Worm (Caenorhabditis elegans): ENCODE data around the gene W06A7.4.
"Not testable (repeated sequence)": the region's sequence is repeated elsewhere in the genome, so short reads cannot be mapped to it uniquely, and the experiment has no call there.

The W06A7.4 gene

ce11 chrV:14820314-14820713 lies 3.9 kb upstream of the W06A7.4 start:
- TF ChIP-seq attf-6 (GFP tag; IDR thresholded peaks at IDR 0.05) (no peak), let-607 (tag; optimal IDR thresholded peaks at IDR 0.05) (no peak), akir-1 (GFP tag; optimal IDR thresholded peaks at IDR 0.05) (no peak), sea-2 (GFP tag; IDR thresholded peaks at IDR 0.05) (no peak), tbx-9 (tag; optimal IDR thresholded peaks at IDR 0.05; ENCODE audit: borderline replicate concordance) (no peak), T26A5.8 (tag; optimal IDR thresholded peaks at IDR 0.05) (no peak)

DNA sequence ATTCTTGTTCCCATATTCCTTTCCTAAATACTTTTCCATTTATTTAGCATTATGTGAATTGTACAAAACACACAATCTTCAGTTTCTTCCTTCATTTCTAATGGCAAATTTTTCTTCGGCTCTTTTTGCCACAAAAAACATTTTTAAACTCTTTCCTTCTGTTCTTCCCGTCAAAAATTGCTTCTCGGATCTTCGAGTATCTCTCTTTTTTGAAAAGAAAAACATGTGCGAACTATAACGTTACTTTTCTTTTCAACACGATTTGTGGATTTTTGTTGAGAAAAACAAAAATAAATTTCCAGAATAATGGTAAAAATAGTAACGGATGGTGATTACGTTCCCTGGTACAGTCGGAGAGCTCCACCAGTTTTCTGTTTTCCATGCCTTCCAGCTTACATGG lies 2.7 kb upstream of the W06A7.4 start, which contains the start of gene W06A7.2:
Gene W06A7.2 (plus strand): TSS at position 301 of the 400 bp plus-strand sequence.
- TF ChIP-seq nhr-179 (tag; optimal IDR thresholded peaks at IDR 0.05) (no peak), ceh-58 (GFP tag; IDR thresholded peaks at IDR 0.05) (no peak), aptf-2 (GFP tag; conservative IDR thresholded peaks at IDR 0.05) (no peak), mcd-1 (GFP tag; IDR thresholded peaks at IDR 0.05) (no peak), him-1 (tag; optimal IDR thresholded peaks at IDR 0.05) (no peak), B0019.2 (GFP tag; conservative IDR thresholded peaks at IDR 0.05) (no peak), snpc-4 (GFP tag; optimal IDR thresholded peaks at IDR 0.05) (no peak), snpc-4 (tag; optimal IDR thresholded peaks at IDR 0.05) (no peak), atf-7 (tag; optimal IDR thresholded peaks at IDR 0.05) (no peak), rcor-1 (GFP tag; IDR thresholded peaks at IDR 0.05) (no peak), cebp-1 (GFP tag; IDR thresholded peaks at IDR 0.05) (no peak), cebp-1 (tag; optimal IDR thresholded peaks at IDR 0.05) (no peak), xnd-1 (tag; optimal IDR thresholded peaks at IDR 0.05) (no peak), ekl-4 (GFP tag; IDR thresholded peaks at IDR 0.05) (no peak), tlf-1 (GFP tag; optimal IDR thresholded peaks at IDR 0.05) (no peak), F52B5.7 (tag; optimal IDR thresholded peaks at IDR 0.05) (no peak), ama-1 (optimal IDR thresholded peaks at IDR 0.05) (no peak), ama-1 (GFP tag; optimal IDR thresholded peaks at IDR 0.05) (no peak), B0035.1 (tag; optimal IDR thresholded peaks at IDR 0.05) (no peak)

ce11 chrV:14826952-14827351 lies 2.7 kb downstream of the W06A7.4 start, which contains the start of gene nspa-8:
TSS of gene nspa-8 (minus strand) at chrV:14827052.
- not testable (repeated sequence) for TF ChIP-seq B0019.2 (GFP tag; conservative IDR thresholded peaks at IDR 0.05); lin-26 (GFP tag; IDR thresholded peaks at IDR 0.05); egl-44 (GFP tag; IDR thresholded peaks at IDR 0.05)

DNA sequence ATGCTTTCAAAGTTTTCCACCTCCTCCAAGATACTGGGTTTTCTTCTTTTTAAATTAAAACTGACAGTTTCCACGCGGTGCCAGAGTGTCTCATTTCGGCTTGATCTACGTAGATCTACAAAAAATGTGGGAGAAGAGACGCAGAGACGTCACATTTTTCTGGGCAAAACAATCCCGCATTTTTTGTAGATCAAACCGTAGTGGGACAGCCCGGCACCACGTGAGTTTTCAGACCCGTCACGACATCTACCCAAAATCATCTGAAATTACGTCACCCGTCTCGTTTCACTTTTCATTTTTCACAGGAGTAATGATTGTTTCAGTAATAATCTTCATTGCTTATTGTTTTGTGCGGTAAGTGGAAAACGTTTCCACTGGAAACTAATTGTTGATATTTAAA lies 4.2 kb downstream of the W06A7.4 start:
- TF ChIP-seq atf-7 (tag; optimal IDR thresholded peaks at IDR 0.05): peak; percentile 50
- TF ChIP-seq lsy-27 (tag; optimal IDR thresholded peaks at IDR 0.05; ENCODE audit: borderline replicate concordance, insufficient read depth): no peak
- TF ChIP-seq him-1 (tag; optimal IDR thresholded peaks at IDR 0.05): no peak
- TF ChIP-seq Y56A3A.18 (GFP tag; IDR thresholded peaks at IDR 0.05): 0 out of 2 replicates have a peak, but pooled peaks have one; percentile 29
- TF ChIP-seq F52B5.7 (tag; optimal IDR thresholded peaks at IDR 0.05): peak; percentile 42
- peak; percentile 71; the same call in 1 of the 2 replicates for TF ChIP-seq Y53G8AR.9 (GFP tag; conservative IDR thresholded peaks at IDR 0.05)
- 0 out of 2 replicates have a peak, but pooled peaks have one; percentile 28 for TF ChIP-seq pbrm-1 (GFP tag; IDR thresholded peaks at IDR 0.05)
- TF ChIP-seq snpc-4 (GFP tag; optimal IDR thresholded peaks at IDR 0.05): no peak
- TF ChIP-seq snpc-4 (tag; optimal IDR thresholded peaks at IDR 0.05): peak in 1 of 4 experiments; percentile 33
- peak; percentile 79 for TF ChIP-seq B0336.3 (GFP tag; IDR thresholded peaks at IDR 0.05)
- TF ChIP-seq efl-1 (GFP tag; optimal IDR thresholded peaks at IDR 0.05): peak; percentile 1
- TF ChIP-seq ekl-4 (GFP tag; IDR thresholded peaks at IDR 0.05): no peak
- TF ChIP-seq madf-8 (GFP tag; conservative IDR thresholded peaks at IDR 0.05): peak; percentile 57
- TF ChIP-seq ztf-3 (GFP tag; optimal IDR thresholded peaks at IDR 0.05): no peak
- TF ChIP-seq repo-1 (tag; optimal IDR thresholded peaks at IDR 0.05): peak; percentile 74
- 0 out of 2 replicates have a peak, but pooled peaks have one; percentile 13 for TF ChIP-seq let-526 (GFP tag; IDR thresholded peaks at IDR 0.05)
- no peak for TF ChIP-seq somi-1 (GFP tag; optimal IDR thresholded peaks at IDR 0.05)
- no peak for TF ChIP-seq chd-7 (tag; optimal IDR thresholded peaks at IDR 0.05)
- peak; percentile 14 for TF ChIP-seq lin-40 (tag; optimal IDR thresholded peaks at IDR 0.05)
- peak; percentile 22; the same call in 1 of the 2 replicates for TF ChIP-seq F33H1.4 (GFP tag; IDR thresholded peaks at IDR 0.05)
- no peak for TF ChIP-seq cebp-1 (GFP tag; IDR thresholded peaks at IDR 0.05)
- peak; percentile 63 for TF ChIP-seq cebp-1 (tag; optimal IDR thresholded peaks at IDR 0.05)
- peak; percentile 50 for TF ChIP-seq F10E7.11 (tag; optimal IDR thresholded peaks at IDR 0.05)
- TF ChIP-seq hmg-1.2 (GFP tag; IDR thresholded peaks at IDR 0.05): peak; percentile 18; the same call in 1 of the 2 replicates
- peak; percentile 76; the same call in 1 of the 2 replicates for TF ChIP-seq madf-3 (GFP tag; IDR thresholded peaks at IDR 0.05)
